Worm (Caenorhabditis elegans) whole organism, young adult: ENCODE measurements around the gene his-32.

Experiments used
- C17E4.6 ChIP-seq: fragments of 200-800 bp; sonication (Bioruptor generic); IDR thresholded peaks from 2 replicates; pipeline ENCODE4 v1.3.6; 2022; ENCODE audit warnings: missing genetic modification reagents, missing genetic modification characterization, missing compliant biosample characterization
- F37B4.10 ChIP-seq: fragments of 200-800 bp; sonication (Bioruptor generic); IDR thresholded peaks from 2 replicates; pipeline ENCODE4 v1.3.6; 2022; ENCODE audit warnings: missing genetic modification characterization, missing compliant biosample characterization
- F52B5.7 ChIP-seq: sonication (generic microtip); optimal IDR thresholded peaks from 2 replicates; lab custom pipeline; 2016; ENCODE audit warnings: mild to moderate bottlenecking, missing genetic modification characterization, missing compliant biosample characterization
- K11D2.4 ChIP-seq: fragments of 200-800 bp; sonication (Bioruptor generic); IDR thresholded peaks from 2 replicates; pipeline ENCODE4 v1.3.6; 2022; ENCODE audit warnings: missing genetic modification reagents, missing genetic modification characterization, missing compliant biosample characterization
- T07F8.4 ChIP-seq: sonication (generic microtip); optimal IDR thresholded peaks from 2 replicates; lab custom pipeline; 2016; ENCODE audit warnings: mild to moderate bottlenecking, missing genetic modification characterization, moderate library complexity, missing compliant biosample characterization
- Y56A3A.18 ChIP-seq: fragments of 200-800 bp; sonication (Bioruptor generic); IDR thresholded peaks from 2 replicates; pipeline ENCODE4 v1.3.6; 2022; ENCODE audit warnings: missing genetic modification reagents, missing genetic modification characterization, missing compliant biosample characterization
- attf-5 ChIP-seq: fragments of 200-800 bp; sonication (Bioruptor generic); optimal IDR thresholded peaks from 2 replicates; lab custom pipeline; 2018; ENCODE audit warnings: mild to moderate bottlenecking, missing genetic modification characterization, missing compliant biosample characterization
- cebp-2 ChIP-seq: fragments of 200-800 bp; sonication (Bioruptor generic); IDR thresholded peaks from 2 replicates; pipeline ENCODE4 v1.3.6; 2022; ENCODE audit warnings: missing genetic modification characterization, missing compliant biosample characterization
- ceh-27 ChIP-seq: fragments of 200-800 bp; sonication (Bioruptor generic); optimal IDR thresholded peaks from 2 replicates; lab custom pipeline; 2018; ENCODE audit warnings: mild to moderate bottlenecking, missing genetic modification characterization, moderate library complexity, missing compliant biosample characterization
- ceh-40 ChIP-seq: fragments of 200-800 bp; sonication (Bioruptor generic); IDR thresholded peaks from 2 replicates; pipeline ENCODE4 v1.3.6; 2022; ENCODE audit warnings: missing genetic modification characterization, missing compliant biosample characterization
- ceh-58 ChIP-seq: fragments of 200-800 bp; sonication (Bioruptor generic); IDR thresholded peaks from 2 replicates; pipeline ENCODE4 v1.3.6; 2022; ENCODE audit warnings: missing genetic modification characterization, missing compliant biosample characterization
- chd-7 ChIP-seq: sonication (generic microtip); optimal IDR thresholded peaks from 2 replicates; lab custom pipeline; 2016; ENCODE audit warnings: mild to moderate bottlenecking, missing genetic modification characterization, moderate library complexity, missing compliant biosample characterization
- die-1 ChIP-seq: sonication (generic microtip); optimal IDR thresholded peaks from 2 replicates; lab custom pipeline; 2016; ENCODE audit warnings: missing genotype, mild to moderate bottlenecking, missing genetic modification characterization, missing compliant biosample characterization
- dpff-1 ChIP-seq: sonication (generic microtip); optimal IDR thresholded peaks from 2 replicates; lab custom pipeline; 2017; ENCODE audit warnings: mild to moderate bottlenecking, missing genetic modification characterization, missing compliant biosample characterization
- egl-18 ChIP-seq: fragments of 200-800 bp; sonication (Bioruptor generic); IDR thresholded peaks from 2 replicates; pipeline ENCODE4 v1.3.6; 2022; ENCODE audit warnings: missing genetic modification reagents, missing genetic modification characterization, missing compliant biosample characterization
- egl-44 ChIP-seq: fragments of 200-800 bp; sonication (Bioruptor generic); IDR thresholded peaks from 2 replicates; pipeline ENCODE4 v1.3.6; 2022; ENCODE audit warnings: missing genetic modification reagents, missing genetic modification characterization, missing compliant biosample characterization
- him-1 ChIP-seq: sonication (generic microtip); optimal IDR thresholded peaks from 2 replicates; lab custom pipeline; 2016; ENCODE audit warnings: missing genotype, missing genetic modification reagents, missing genetic modification characterization, missing compliant biosample characterization
- hlh-12 ChIP-seq: sonication (generic microtip); optimal IDR thresholded peaks from 2 replicates; lab custom pipeline; 2016; ENCODE audit warnings: missing genetic modification characterization, missing compliant biosample characterization
- hmg-20 ChIP-seq: fragments of 200-800 bp; sonication (Bioruptor generic); IDR thresholded peaks from 2 replicates; pipeline ENCODE4 v1.3.6; 2022; ENCODE audit warnings: missing genetic modification reagents, missing genetic modification characterization, missing compliant biosample characterization
- hsf-1 ChIP-seq: fragments of 200-800 bp; sonication (Bioruptor generic); IDR thresholded peaks from 2 replicates; pipeline ENCODE4 v1.3.6; 2022; ENCODE audit warnings: missing genetic modification reagents, missing genetic modification characterization, missing compliant biosample characterization
- let-526 ChIP-seq: fragments of 200-800 bp; sonication (Bioruptor generic); IDR thresholded peaks from 2 replicates; pipeline ENCODE4 v1.3.6; 2022; ENCODE audit warnings: missing genetic modification reagents, missing genetic modification characterization, missing compliant biosample characterization
- lin-26 ChIP-seq: fragments of 200-800 bp; sonication (Bioruptor generic); IDR thresholded peaks from 2 replicates; pipeline ENCODE4 v1.3.6; 2022; ENCODE audit warnings: missing genetic modification reagents, missing genetic modification characterization, missing compliant biosample characterization
- lin-35 ChIP-seq, 3 experiments: fragments of 150-350 bp in 2 of 3; sonication (generic microtip) in 1 of 3; optimal IDR thresholded peaks; 2 replicates each; lab custom pipeline; 2014 to 2018; ENCODE audit warnings: missing biosample characterization in 3 of 3, missing genetic modification characterization in 3 of 3, missing genetic modification reagents in 3 of 3
- lsl-1 ChIP-seq: fragments of 200-800 bp; sonication (Bioruptor generic); optimal IDR thresholded peaks from 2 replicates; lab custom pipeline; 2018; ENCODE audit warnings: mild to moderate bottlenecking, missing genetic modification characterization, moderate library complexity, missing compliant biosample characterization
- madf-10 ChIP-seq: sonication (generic microtip); optimal IDR thresholded peaks from 2 replicates; lab custom pipeline; 2016; ENCODE audit warnings: mild to moderate bottlenecking, missing genetic modification characterization, missing compliant biosample characterization
- madf-8 ChIP-seq: fragments of 200-800 bp; sonication (Bioruptor generic); conservative IDR thresholded peaks from 2 replicates; pipeline ENCODE4 v1.3.6; 2022; ENCODE audit warnings: missing genetic modification reagents, missing genetic modification characterization, missing compliant biosample characterization
- mes-4 ChIP-seq: sonication (generic microtip); optimal IDR thresholded peaks from 2 replicates; lab custom pipeline; 2016; ENCODE audit warnings: missing genotype, missing genetic modification characterization, missing compliant biosample characterization
- nfya-1 ChIP-seq: sonication (generic microtip); optimal IDR thresholded peaks from 2 replicates; lab custom pipeline; 2017; ENCODE audit warnings: antibody characterized with exemption, missing compliant biosample characterization, missing genetic modification characterization, borderline replicate concordance; ENCODE audit not compliant: insufficient read depth
- nfya-2 ChIP-seq: fragments of 200-800 bp; sonication (Bioruptor generic); IDR thresholded peaks from 2 replicates; pipeline ENCODE4 v1.3.6; 2022; ENCODE audit warnings: missing genetic modification reagents, missing genetic modification characterization, missing compliant biosample characterization
- nhr-120 ChIP-seq: fragments of 200-800 bp; sonication (Bioruptor generic); IDR thresholded peaks from 2 replicates; pipeline ENCODE4 v1.3.6; 2022; ENCODE audit warnings: missing genetic modification characterization, missing compliant biosample characterization
- nhr-179 ChIP-seq: sonication (generic microtip); optimal IDR thresholded peaks from 2 replicates; lab custom pipeline; 2016; ENCODE audit warnings: mild to moderate bottlenecking, missing genetic modification characterization, missing compliant biosample characterization
- snpc-1.1 ChIP-seq: sonication (generic microtip); optimal IDR thresholded peaks from 2 replicates; lab custom pipeline; 2017; ENCODE audit warnings: missing genetic modification characterization, mild to moderate bottlenecking, missing compliant biosample characterization, antibody characterized with exemption, moderate library complexity, missing genotype, missing genetic modification reagents; ENCODE audit not compliant: insufficient read depth
- snpc-4 ChIP-seq, 5 experiments: fragments of 150-350 bp in 1 of 5; sonication (generic microtip) in 4 of 5; optimal IDR thresholded peaks; 2 replicates each; lab custom pipeline; 2014 to 2018; ENCODE audit warnings: missing genetic modification characterization in 5 of 5, missing biosample characterization in 3 of 5, antibody characterized with exemption in 2 of 5, mild to moderate bottlenecking in 2 of 5, missing compliant biosample characterization in 2 of 5, missing genotype in 2 of 5, moderate library complexity in 2 of 5, missing genetic modification reagents in 1 of 5
- somi-1 ChIP-seq: fragments of 200-800 bp; sonication (Bioruptor generic); optimal IDR thresholded peaks from 2 replicates; lab custom pipeline; 2018; ENCODE audit warnings: mild to moderate bottlenecking, missing genetic modification characterization, missing compliant biosample characterization
- zim-3 ChIP-seq: sonication (generic microtip); optimal IDR thresholded peaks from 2 replicates; lab custom pipeline; 2017; ENCODE audit warnings: mild to moderate bottlenecking, missing genetic modification characterization, moderate library complexity, missing compliant biosample characterization
- ztf-25 ChIP-seq: fragments of 200-800 bp; sonication (Bioruptor generic); IDR thresholded peaks from 2 replicates; pipeline ENCODE4 v1.3.6; 2022; ENCODE audit warnings: missing genetic modification reagents, missing genetic modification characterization, missing compliant biosample characterization
- ztf-28 ChIP-seq: fragments of 200-800 bp; sonication (Bioruptor generic); IDR thresholded peaks from 2 replicates; pipeline ENCODE4 v1.3.6; 2022; ENCODE audit warnings: missing genetic modification reagents, missing genetic modification characterization, missing compliant biosample characterization
- ztf-3 ChIP-seq: fragments of 200-800 bp; sonication (Bioruptor generic); optimal IDR thresholded peaks from 2 replicates; lab custom pipeline; 2018; ENCODE audit warnings: mild to moderate bottlenecking, missing genetic modification characterization, missing compliant biosample characterization
- ztf-6 ChIP-seq: fragments of 200-800 bp; sonication (Bioruptor generic); IDR thresholded peaks from 2 replicates; pipeline ENCODE4 v1.3.6; 2022; ENCODE audit warnings: missing genetic modification reagents, missing genetic modification characterization, missing compliant biosample characterization

Gene his-32

DNA sequence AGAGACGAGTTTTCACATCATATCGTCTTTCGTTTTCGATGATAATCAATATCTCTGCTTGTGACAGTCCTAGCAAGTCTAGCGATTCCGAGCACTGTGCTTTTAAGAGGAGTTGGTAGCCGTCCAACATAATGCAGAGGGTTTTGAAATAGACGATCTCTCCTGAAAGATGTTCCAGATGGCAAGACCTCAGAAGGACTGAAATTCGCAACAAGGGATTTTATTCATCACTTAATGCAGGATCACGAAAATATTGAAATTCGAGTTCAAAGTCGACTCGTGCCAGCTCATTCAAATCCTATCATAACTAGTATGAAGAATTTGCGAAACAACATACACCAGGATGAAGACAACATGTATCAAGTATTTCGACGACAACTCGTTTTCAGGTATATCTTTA is 43.4 kb downstream of the his-32 start, which contains the start of gene D2096.7 (continued):
- peak; percentile 64 for TF ChIP-seq lsl-1 (GFP tag; lab: Kevin White, UChicago)
- peak in 1 of 3 experiments; percentile 67 for TF ChIP-seq lin-35 (GFP tag; optimal IDR thresholded peaks at IDR 0.05; lab: Kevin White, UChicago)
- TF ChIP-seq snpc-4 (GFP tag; optimal IDR thresholded peaks at IDR 0.05; lab: Kevin White, UChicago) = no peak
- TF ChIP-seq snpc-4 (tag; optimal IDR thresholded peaks at IDR 0.05; lab: Kevin White, UChicago) = peak in 2 of 4 experiments; percentile 67 to 72
- TF ChIP-seq Y56A3A.18 (GFP tag; lab: Robert Waterston, UW) = peak; percentile 95
- peak; percentile 80 for TF ChIP-seq him-1
- TF ChIP-seq ztf-6 (GFP tag; lab: Robert Waterston, UW) = no peak
- TF ChIP-seq somi-1 (GFP tag; lab: Kevin White, UChicago) = no peak
- TF ChIP-seq snpc-1.1 (tag; lab: Kevin White, UChicago) = peak; percentile 48
- peak; percentile 91 for TF ChIP-seq hsf-1 (GFP tag; lab: Robert Waterston, UW)
- 0 out of 2 replicates have a peak, but pooled peaks have one; percentile 22 for TF ChIP-seq K11D2.4 (GFP tag; lab: Robert Waterston, UW)
- TF ChIP-seq nhr-179 = no peak
- no peak for TF ChIP-seq hlh-12
- peak; percentile 78 for TF ChIP-seq die-1
- peak; percentile 79 for TF ChIP-seq dpff-1 (tag; lab: Kevin White, UChicago)
- no peak for TF ChIP-seq ceh-40 (GFP tag; lab: Robert Waterston, UW)
- peak; percentile 93 for TF ChIP-seq nfya-2
- TF ChIP-seq T07F8.4 (tag; lab: Kevin White, UChicago) = no peak
- 0 out of 2 replicates have a peak, but pooled peaks have one; percentile 88 for TF ChIP-seq F37B4.10 (GFP tag; lab: Robert Waterston, UW)
- TF ChIP-seq zim-3 = peak; percentile 64
- TF ChIP-seq C17E4.6 (GFP tag; lab: Robert Waterston, UW) = peak; percentile 76
- 0 out of 2 replicates have a peak, but pooled peaks have one; percentile 55 for TF ChIP-seq nhr-120
- no peak for TF ChIP-seq ztf-3
- TF ChIP-seq ztf-25 (GFP tag; lab: Robert Waterston, UW) = peak; percentile 79; the same call in 1 of the 2 replicates
- no peak for TF ChIP-seq ztf-28 (GFP tag; lab: Robert Waterston, UW)
- no peak for TF ChIP-seq ceh-27
- TF ChIP-seq nfya-1 (tag; lab: Kevin White, UChicago) = no peak
- no peak; the same call in 1 of the 2 replicates for TF ChIP-seq madf-8 (GFP tag; lab: Robert Waterston, UW)
- no peak; the same call in none of the 2 replicates for TF ChIP-seq egl-44 (GFP tag; lab: Robert Waterston, UW)
- TF ChIP-seq attf-5 (GFP tag; lab: Kevin White, UChicago) = peak; percentile 67
- peak; percentile 93 for TF ChIP-seq F52B5.7
- peak; percentile 51; the same call in 1 of the 2 replicates for TF ChIP-seq egl-18 (GFP tag; lab: Robert Waterston, UW)
- no peak for TF ChIP-seq let-526
- peak; percentile 83 for TF ChIP-seq chd-7 (tag; lab: Kevin White, UChicago)
- peak; percentile 70; the same call in 1 of the 2 replicates for TF ChIP-seq cebp-2 (GFP tag; lab: Robert Waterston, UW)
- TF ChIP-seq hmg-20 = 0 out of 2 replicates have a peak, but pooled peaks have one; percentile 2
- no peak for TF ChIP-seq madf-10 (tag; lab: Kevin White, UChicago)

DNA sequence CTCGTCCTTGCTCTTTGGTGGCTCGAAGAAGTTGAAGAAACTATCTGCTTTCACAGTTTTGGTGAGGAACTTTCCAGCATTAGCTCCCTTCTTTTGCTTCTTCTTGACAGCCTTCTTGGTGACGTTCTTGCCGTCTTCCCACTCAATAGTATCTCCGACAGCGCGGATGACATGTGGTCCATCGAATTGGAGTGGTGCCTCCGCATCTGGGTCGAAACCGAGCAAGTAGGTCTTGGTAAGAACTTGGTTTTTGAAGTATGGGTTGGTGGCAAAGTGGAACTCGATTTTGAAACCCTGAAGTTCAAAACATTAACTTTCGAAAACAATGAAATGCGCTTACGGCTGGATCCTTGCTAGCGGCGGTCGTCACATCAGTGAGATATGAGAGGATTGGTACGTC is 44.2 kb downstream of the his-32 start:
- TF ChIP-seq ceh-58 (0 out of 2 replicates have a peak, but pooled peaks have one; percentile 80), mes-4 (tag; lab: Kevin White, UChicago) (no peak), lin-26 (GFP tag; lab: Robert Waterston, UW) (peak; percentile 51; the same call in 1 of the 2 replicates), attf-5 (GFP tag; lab: Kevin White, UChicago) (no peak), K11D2.4 (GFP tag; lab: Robert Waterston, UW) (no peak), nhr-120 (0 out of 2 replicates have a peak, but pooled peaks have one; percentile 12)
- TF ChIP-seq, all 124 proteins: peak for 3
